Worm (Caenorhabditis elegans) whole organism, L4 larva: ENCODE results near the gene F10E9.1.

Experiments
- F37D6.2 ChIP-seq: sonication (generic microtip); optimal IDR thresholded peaks from 2 replicates; lab custom pipeline; 2016; ENCODE audit warnings: mild to moderate bottlenecking, missing genetic modification characterization, missing compliant biosample characterization
- F49E8.2 ChIP-seq: sonication (generic microtip); optimal IDR thresholded peaks from 2 replicates; lab custom pipeline; 2016; ENCODE audit warnings: missing compliant biosample characterization, mild to moderate bottlenecking, missing genetic modification characterization, borderline replicate concordance
- R02D3.7 ChIP-seq: fragments of 150-350 bp; sonication (generic microtip); optimal IDR thresholded peaks from 3 replicates; lab custom pipeline; 2014; ENCODE audit warnings: missing biosample characterization, missing genetic modification characterization
- Y105C5A.15 ChIP-seq: fragments of 200-800 bp; sonication (Bioruptor generic); IDR thresholded peaks from 2 replicates; pipeline ENCODE4 v1.3.6; 2022; ENCODE audit warnings: missing genetic modification characterization, missing compliant biosample characterization
- Y48G9A.11 ChIP-seq: fragments of 200-800 bp; sonication (Bioruptor generic); IDR thresholded peaks from 2 replicates; pipeline ENCODE4 v1.3.6; 2022; ENCODE audit warnings: missing genetic modification reagents, missing genetic modification characterization, missing compliant biosample characterization
- aha-1 ChIP-seq: fragments of 150-350 bp; peaks from one replicate; lab custom pipeline; 2014; ENCODE audit warnings: missing biosample characterization, missing genetic modification characterization
- ceh-62 ChIP-seq: sonication (generic microtip); optimal IDR thresholded peaks from 2 replicates; lab custom pipeline; 2017; ENCODE audit warnings: missing biosample characterization, missing genetic modification characterization
- ces-1 ChIP-seq: fragments of 150-350 bp; sonication (generic microtip); optimal IDR thresholded peaks from 4 replicates; lab custom pipeline; 2014; ENCODE audit warnings: missing biosample characterization, missing genetic modification reagents, missing genetic modification characterization
- daf-12 ChIP-seq: fragments of 150-350 bp; optimal IDR thresholded peaks from 2 replicates; lab custom pipeline; 2014; ENCODE audit warnings: missing biosample characterization, missing genetic modification reagents, missing genetic modification characterization
- dmd-6 ChIP-seq: fragments of 200-800 bp; sonication (Bioruptor generic); IDR thresholded peaks from 2 replicates; pipeline ENCODE4 v1.3.6; 2022; ENCODE audit warnings: missing genetic modification reagents, missing genetic modification characterization, missing compliant biosample characterization
- dmd-8 ChIP-seq: fragments of 200-800 bp; sonication (Bioruptor generic); IDR thresholded peaks from 2 replicates; pipeline ENCODE4 v1.3.6; 2022; ENCODE audit warnings: missing genetic modification characterization, missing compliant biosample characterization
- duxl-1 ChIP-seq: sonication (generic microtip); optimal IDR thresholded peaks from 2 replicates; lab custom pipeline; 2016; ENCODE audit warnings: mild to moderate bottlenecking, missing genetic modification characterization, moderate library complexity, missing compliant biosample characterization; ENCODE audit not compliant: poor library complexity
- egl-43 ChIP-seq: fragments of 200-800 bp; sonication (Bioruptor generic); IDR thresholded peaks from 2 replicates; pipeline ENCODE4 v1.3.6; 2022; ENCODE audit warnings: missing genetic modification reagents, missing genetic modification characterization, missing compliant biosample characterization
- gei-8 ChIP-seq: fragments of 200-800 bp; sonication (Bioruptor generic); optimal IDR thresholded peaks from 2 replicates; lab custom pipeline; 2018; ENCODE audit warnings: mild to moderate bottlenecking, missing genetic modification characterization, missing compliant biosample characterization
- hlh-11 ChIP-seq: fragments of 200-800 bp; sonication (Bioruptor generic); optimal IDR thresholded peaks from 2 replicates; lab custom pipeline; 2018; ENCODE audit warnings: mild to moderate bottlenecking, missing genetic modification characterization, missing compliant biosample characterization
- hlh-30 ChIP-seq: sonication (generic microtip); optimal IDR thresholded peaks from 2 replicates; lab custom pipeline; 2017; ENCODE audit warnings: antibody characterized with exemption, mild to moderate bottlenecking, missing genetic modification characterization, missing compliant biosample characterization; ENCODE audit not compliant: insufficient read depth
- hmg-1.1 ChIP-seq: fragments of 200-800 bp; sonication (Bioruptor generic); IDR thresholded peaks from 2 replicates; pipeline ENCODE4 v1.3.6; 2022; ENCODE audit warnings: missing genetic modification reagents, missing genetic modification characterization, missing compliant biosample characterization
- lin-1 ChIP-seq: fragments of 200-800 bp; sonication (Bioruptor generic); IDR thresholded peaks from 2 replicates; pipeline ENCODE4 v1.3.6; 2022; ENCODE audit warnings: missing genetic modification reagents, missing genetic modification characterization, missing compliant biosample characterization
- lin-38 ChIP-seq: fragments of 200-800 bp; sonication (Bioruptor generic); IDR thresholded peaks from 2 replicates; pipeline ENCODE4 v1.3.6; 2022; ENCODE audit warnings: missing genetic modification reagents, missing genetic modification characterization, missing compliant biosample characterization
- lin-39 ChIP-seq: fragments of 150-350 bp; optimal IDR thresholded peaks from 2 replicates; lab custom pipeline; 2014; ENCODE audit warnings: missing biosample characterization, missing genetic modification reagents, missing genetic modification characterization
- lir-3 ChIP-seq: sonication (generic microtip); optimal IDR thresholded peaks from 2 replicates; lab custom pipeline; 2016; ENCODE audit warnings: mild to moderate bottlenecking, missing genetic modification characterization, missing compliant biosample characterization
- madf-5 ChIP-seq, 2 experiments: fragments of 200-800 bp; sonication (Bioruptor generic); IDR thresholded peaks; 2 replicates each; pipeline ENCODE4 v1.3.6; 2022; ENCODE audit warnings: missing compliant biosample characterization in 2 of 2, missing genetic modification characterization in 2 of 2
- madf-9 ChIP-seq: fragments of 200-800 bp; sonication (Bioruptor generic); conservative IDR thresholded peaks from 2 replicates; pipeline ENCODE4 v1.3.6; 2022; ENCODE audit warnings: missing genetic modification reagents, missing genetic modification characterization, missing compliant biosample characterization
- mdl-1 ChIP-seq, 2 experiments: fragments of 150-350 bp in 1 of 2; sonication (generic microtip) in 1 of 2; optimal IDR thresholded peaks; 2 replicates each; lab custom pipeline; 2014 to 2017; ENCODE audit warnings: missing biosample characterization in 2 of 2, missing genetic modification characterization in 2 of 2
- mep-1 ChIP-seq: fragments of 150-350 bp; sonication (generic microtip); optimal IDR thresholded peaks from 3 replicates; lab custom pipeline; 2014; ENCODE audit warnings: missing biosample characterization, missing genetic modification characterization
- mxl-3 ChIP-seq: fragments of 200-800 bp; sonication (Bioruptor generic); optimal IDR thresholded peaks from 2 replicates; lab custom pipeline; 2018; ENCODE audit warnings: mild to moderate bottlenecking, missing genetic modification characterization, missing compliant biosample characterization
- nhr-11 ChIP-seq: fragments of 150-350 bp; optimal IDR thresholded peaks from 2 replicates; lab custom pipeline; 2014; ENCODE audit warnings: missing biosample characterization, missing genetic modification characterization
- nhr-111 ChIP-seq: fragments of 200-800 bp; sonication (Bioruptor generic); optimal IDR thresholded peaks from 2 replicates; lab custom pipeline; 2018; ENCODE audit warnings: mild to moderate bottlenecking, missing genetic modification characterization, missing compliant biosample characterization
- nhr-41 ChIP-seq: fragments of 200-800 bp; sonication (Bioruptor generic); IDR thresholded peaks from 2 replicates; pipeline ENCODE4 v1.3.6; 2022; ENCODE audit warnings: missing genetic modification reagents, missing genetic modification characterization, missing compliant biosample characterization
- nhr-42 ChIP-seq: fragments of 200-800 bp; sonication (Bioruptor generic); IDR thresholded peaks from 2 replicates; pipeline ENCODE4 v1.3.6; 2022; ENCODE audit warnings: missing genetic modification characterization, missing compliant biosample characterization
- nhr-48 ChIP-seq: sonication (generic microtip); optimal IDR thresholded peaks from 2 replicates; lab custom pipeline; 2016; ENCODE audit warnings: mild to moderate bottlenecking, missing genetic modification characterization, missing compliant biosample characterization
- nhr-76 ChIP-seq: fragments of 150-350 bp; optimal IDR thresholded peaks from 2 replicates; lab custom pipeline; 2014; ENCODE audit warnings: missing biosample characterization, missing genetic modification characterization
- nhr-77 ChIP-seq: fragments of 150-350 bp; optimal IDR thresholded peaks from 2 replicates; lab custom pipeline; 2014; ENCODE audit warnings: missing biosample characterization, missing genetic modification characterization
- pha-4 ChIP-seq, 2 experiments: fragments of 150-350 bp in 1 of 2; fragments of 200-800 bp in 1 of 2; sonication (Bioruptor generic) in 1 of 2; IDR thresholded peaks in 1 of 2; optimal IDR thresholded peaks in 1 of 2; 2 replicates each; pipeline versions ENCODE4 v1.3.6 to Lab custom; 2014 to 2022; ENCODE audit warnings: missing genetic modification characterization in 2 of 2, missing genetic modification reagents in 2 of 2, missing biosample characterization in 1 of 2, missing compliant biosample characterization in 1 of 2
- sdz-12 ChIP-seq: fragments of 200-800 bp; sonication (Bioruptor generic); optimal IDR thresholded peaks from 2 replicates; lab custom pipeline; 2018; ENCODE audit warnings: mild to moderate bottlenecking, missing genetic modification characterization, missing compliant biosample characterization
- snpc-1.2 ChIP-seq: fragments of 200-800 bp; sonication (Bioruptor generic); IDR thresholded peaks from 2 replicates; pipeline ENCODE4 v1.3.6; 2022; ENCODE audit warnings: missing genetic modification reagents, missing genetic modification characterization, missing compliant biosample characterization
- spr-1 ChIP-seq: sonication (generic microtip); optimal IDR thresholded peaks from 2 replicates; lab custom pipeline; 2016; ENCODE audit warnings: mild to moderate bottlenecking, missing genetic modification characterization, missing compliant biosample characterization
- spr-3 ChIP-seq: fragments of 200-800 bp; sonication (Bioruptor generic); optimal IDR thresholded peaks from 2 replicates; lab custom pipeline; 2018; ENCODE audit warnings: mild to moderate bottlenecking, missing genetic modification characterization, missing compliant biosample characterization
- tra-1 ChIP-seq: fragments of 200-800 bp; sonication (Bioruptor generic); IDR thresholded peaks from 2 replicates; pipeline ENCODE4 v1.3.6; 2022; ENCODE audit warnings: missing genetic modification reagents, missing genetic modification characterization, missing compliant biosample characterization
- unc-39 ChIP-seq: sonication (generic microtip); optimal IDR thresholded peaks from 2 replicates; lab custom pipeline; 2017; ENCODE audit warnings: missing biosample characterization, missing genetic modification characterization
- unc-62 ChIP-seq, 3 experiments: fragments of 150-350 bp in 1 of 3; sonication (generic microtip); optimal IDR thresholded peaks in 2 of 3; peaks in 1 of 3; 1 replicate in 1 of 3; 2 replicates in 2 of 3; lab custom pipeline; 2014 to 2017; ENCODE audit warnings: missing biosample characterization in 3 of 3, missing genetic modification characterization in 3 of 3, missing genetic modification reagents in 3 of 3, missing genotype in 1 of 3
- zfp-2 ChIP-seq: sonication (generic microtip); optimal IDR thresholded peaks from 2 replicates; lab custom pipeline; 2016; ENCODE audit warnings: mild to moderate bottlenecking, missing genetic modification characterization, missing compliant biosample characterization
- zfp-3 ChIP-seq: fragments of 200-800 bp; sonication (Bioruptor generic); conservative IDR thresholded peaks from 2 replicates; pipeline ENCODE4 v1.3.6; 2022; ENCODE audit warnings: missing genetic modification reagents, missing genetic modification characterization, missing compliant biosample characterization
- zip-11 ChIP-seq: fragments of 200-800 bp; sonication (Bioruptor generic); IDR thresholded peaks from 2 replicates; pipeline ENCODE4 v1.3.6; 2022; ENCODE audit warnings: missing genetic modification characterization, missing compliant biosample characterization
- zip-2 ChIP-seq: fragments of 150-350 bp; optimal IDR thresholded peaks from 2 replicates; lab custom pipeline; 2014; ENCODE audit warnings: missing biosample characterization, missing genetic modification characterization

Gene F10E9.1

ce11 chrIII:8305304-8305703 is 17.7 kb upstream of the F10E9.1 start:
- TF ChIP-seq mdl-1 (tag; optimal IDR thresholded peaks at IDR 0.05; lab: Kevin White, UChicago) (no peak), Y105C5A.15 (GFP tag; lab: Robert Waterston, UW) (no peak), egl-43 (GFP tag; lab: Robert Waterston, UW) (0 out of 2 replicates have a peak, but pooled peaks have one; percentile 19), snpc-1.2 (no peak), zip-11 (GFP tag; lab: Robert Waterston, UW) (no peak), aha-1 (peak; percentile 90), dmd-6 (GFP tag; lab: Robert Waterston, UW) (no peak), zip-2 (no peak)

- TF ChIP-seq R02D3.7 (tag; lab: Kevin White, UChicago) (no peak), hlh-30 (tag; lab: Kevin White, UChicago) (no peak), unc-62 (GFP tag; optimal IDR thresholded peaks at IDR 0.05 in 1 of 2; lab: Kevin White, UChicago) (peak in 1 of 2 experiments; percentile 87), unc-62 (tag; optimal IDR thresholded peaks at IDR 0.05; lab: Kevin White, UChicago) (no peak), mep-1 (tag; lab: Kevin White, UChicago) (no peak), lin-39 (tag; lab: Kevin White, UChicago) (no peak), lin-1 (no peak), dmd-8 (no peak), mxl-3 (no peak), pha-4 (GFP tag; IDR thresholded peaks at IDR 0.05; lab: Robert Waterston, UW) (no peak), pha-4 (tag; optimal IDR thresholded peaks at IDR 0.05; lab: Kevin White, UChicago) (no peak), aha-1 (peak; percentile 94), nhr-111 (GFP tag; lab: Kevin White, UChicago) (no peak), duxl-1 (no peak), zfp-3 (GFP tag; lab: Robert Waterston, UW) (0 out of 2 replicates have a peak, but pooled peaks have one; percentile 35), Y48G9A.11 (no peak), F37D6.2 (tag; lab: Kevin White, UChicago) (no peak), F49E8.2 (tag; lab: Kevin White, UChicago) (no peak)
Measured at ce11 chrIII:8305816-8306215, 17.1 kb upstream of the F10E9.1 start.

- TF ChIP-seq madf-9 (GFP tag; lab: Robert Waterston, UW) (peak; percentile 61; the same call in 1 of the 2 replicates), gei-8 (GFP tag; lab: Kevin White, UChicago) (no peak), hmg-1.1 (GFP tag; lab: Robert Waterston, UW) (peak; percentile 54; the same call in 1 of the 2 replicates), ceh-62 (tag; lab: Kevin White, UChicago) (no peak), ces-1 (GFP tag; lab: Kevin White, UChicago) (no peak), mdl-1 (tag; optimal IDR thresholded peaks at IDR 0.05; lab: Kevin White, UChicago) (no peak), pha-4 (GFP tag; IDR thresholded peaks at IDR 0.05; lab: Robert Waterston, UW) (peak; percentile 76), pha-4 (tag; optimal IDR thresholded peaks at IDR 0.05; lab: Kevin White, UChicago) (peak; percentile 69), nhr-42 (no peak), zip-11 (GFP tag; lab: Robert Waterston, UW) (no peak), lin-38 (GFP tag; lab: Robert Waterston, UW) (peak; percentile 79), Y105C5A.15 (GFP tag; lab: Robert Waterston, UW) (no peak), spr-3 (no peak), duxl-1 (peak; percentile 88), nhr-41 (no peak), hlh-11 (no peak), nhr-111 (GFP tag; lab: Kevin White, UChicago) (no peak), lir-3 (no peak), snpc-1.2 (no peak), nhr-76 (no peak), madf-5 (GFP tag; IDR thresholded peaks at IDR 0.05; lab: Robert Waterston, UW) (peak in 1 of 2 experiments; percentile 61; a peak in 1 of 4 replicates), dmd-8 (no peak), zfp-2 (peak; percentile 47), nhr-48 (peak; percentile 24), R02D3.7 (tag; lab: Kevin White, UChicago) (no peak), sdz-12 (GFP tag; lab: Kevin White, UChicago) (peak; percentile 68), nhr-11 (tag; lab: Kevin White, UChicago) (no peak), spr-1 (peak; percentile 32), nhr-77 (peak; percentile 57), unc-39 (tag; lab: Kevin White, UChicago) (no peak), daf-12 (tag; lab: Kevin White, UChicago) (no peak), tra-1 (GFP tag; lab: Robert Waterston, UW) (no peak; the same call in 1 of the 2 replicates)
Measured at ce11 chrIII:8307356-8307755, 15.6 kb upstream of the F10E9.1 start, which contains the start of the genes F10E9.7 and F10E9.5. F10E9.7 (minus strand) TSS chrIII:8307441. F10E9.5 (plus strand) TSS chrIII:8307592.
